Worm (Caenorhabditis elegans) whole organism, late embryonic: ENCODE results near the gene dmd-8.
A peak's percentile ranks its signal among the peaks of the same experiment; 100 is the strongest.

Experiments
- C08G9.2 ChIP-seq: sonication (generic microtip); optimal IDR thresholded peaks from 2 replicates; lab custom pipeline; 2016; ENCODE audit warnings: mild to moderate bottlenecking, missing genetic modification characterization, moderate library complexity, missing compliant biosample characterization
- C38D4.7 ChIP-seq: fragments of 200-800 bp; sonication (Bioruptor generic); optimal IDR thresholded peaks from 2 replicates; lab custom pipeline; 2018; ENCODE audit warnings: mild to moderate bottlenecking, missing genetic modification characterization, moderate library complexity, missing compliant biosample characterization
- K02D7.2 ChIP-seq: sonication (generic microtip); optimal IDR thresholded peaks from 2 replicates; lab custom pipeline; 2017; ENCODE audit warnings: mild to moderate bottlenecking, missing genetic modification characterization, missing compliant biosample characterization
- Y22D7AL.16 ChIP-seq: sonication (generic microtip); optimal IDR thresholded peaks from 2 replicates; lab custom pipeline; 2016; ENCODE audit warnings: missing genetic modification characterization, missing compliant biosample characterization
- ceh-18 ChIP-seq: sonication (generic microtip); optimal IDR thresholded peaks from 2 replicates; lab custom pipeline; 2016; ENCODE audit warnings: missing genetic modification characterization, missing compliant biosample characterization
- ceh-2 ChIP-seq: sonication (generic microtip); optimal IDR thresholded peaks from 2 replicates; lab custom pipeline; 2016; ENCODE audit warnings: missing genotype, missing genetic modification characterization, missing compliant biosample characterization
- ceh-24 ChIP-seq: sonication (generic microtip); optimal IDR thresholded peaks from 2 replicates; lab custom pipeline; 2016; ENCODE audit warnings: mild to moderate bottlenecking, missing genetic modification characterization, missing compliant biosample characterization
- ceh-30 ChIP-seq: fragments of 150-350 bp; optimal IDR thresholded peaks from 2 replicates; lab custom pipeline; 2014; ENCODE audit warnings: missing biosample characterization, missing genetic modification characterization
- ceh-34 ChIP-seq: sonication (generic microtip); optimal IDR thresholded peaks from 2 replicates; lab custom pipeline; 2016; ENCODE audit warnings: mild to moderate bottlenecking, missing genetic modification characterization, missing compliant biosample characterization
- ceh-48 ChIP-seq: sonication (generic microtip); optimal IDR thresholded peaks from 2 replicates; lab custom pipeline; 2016; ENCODE audit warnings: missing genetic modification characterization, inconsistent platforms, missing compliant biosample characterization
- ceh-9 ChIP-seq: sonication (generic microtip); optimal IDR thresholded peaks from 2 replicates; lab custom pipeline; 2016; ENCODE audit warnings: mild to moderate bottlenecking, missing genetic modification characterization, inconsistent platforms, missing compliant biosample characterization
- dve-1 ChIP-seq: sonication (generic microtip); optimal IDR thresholded peaks from 2 replicates; lab custom pipeline; 2017; ENCODE audit warnings: antibody characterized with exemption, mild to moderate bottlenecking, missing genetic modification characterization, missing compliant biosample characterization
- elt-4 ChIP-seq: sonication (generic microtip); optimal IDR thresholded peaks from 2 replicates; lab custom pipeline; 2016; ENCODE audit warnings: missing genetic modification characterization, missing compliant biosample characterization
- eyg-1 ChIP-seq: sonication (generic microtip); optimal IDR thresholded peaks from 2 replicates; lab custom pipeline; 2016; ENCODE audit warnings: missing genotype, missing genetic modification characterization, missing compliant biosample characterization
- fax-1 ChIP-seq: sonication (generic microtip); optimal IDR thresholded peaks from 2 replicates; lab custom pipeline; 2016; ENCODE audit warnings: missing genotype, missing genetic modification characterization, missing compliant biosample characterization
- fkh-6 ChIP-seq: sonication (generic microtip); optimal IDR thresholded peaks from 2 replicates; lab custom pipeline; 2016; ENCODE audit warnings: missing genetic modification characterization, missing compliant biosample characterization
- gmeb-2 ChIP-seq: sonication (generic microtip); optimal IDR thresholded peaks from 2 replicates; lab custom pipeline; 2016; ENCODE audit warnings: missing genetic modification characterization, inconsistent platforms, missing compliant biosample characterization
- hlh-13 ChIP-seq: fragments of 200-800 bp; sonication (Bioruptor generic); optimal IDR thresholded peaks from 2 replicates; lab custom pipeline; 2018; ENCODE audit warnings: mild to moderate bottlenecking, missing genetic modification characterization, missing compliant biosample characterization
- hlh-30 ChIP-seq: sonication (generic microtip); optimal IDR thresholded peaks from 2 replicates; lab custom pipeline; 2017; ENCODE audit warnings: antibody characterized with exemption, missing genetic modification characterization, missing compliant biosample characterization; ENCODE audit not compliant: insufficient read depth
- hlh-6 ChIP-seq: sonication (generic microtip); optimal IDR thresholded peaks from 2 replicates; lab custom pipeline; 2016; ENCODE audit warnings: missing genotype, missing genetic modification characterization, missing compliant biosample characterization
- nfya-1 ChIP-seq: sonication (generic microtip); optimal IDR thresholded peaks from 2 replicates; lab custom pipeline; 2017; ENCODE audit warnings: missing genetic modification characterization, mild to moderate bottlenecking, missing compliant biosample characterization, antibody characterized with exemption, moderate library complexity
- nhr-11 ChIP-seq: fragments of 150-350 bp; optimal IDR thresholded peaks from 2 replicates; lab custom pipeline; 2014; ENCODE audit warnings: missing biosample characterization, missing genetic modification characterization
- odd-2 ChIP-seq: sonication (generic microtip); optimal IDR thresholded peaks from 2 replicates; lab custom pipeline; 2017; ENCODE audit warnings: antibody characterized with exemption, mild to moderate bottlenecking, missing genetic modification characterization, missing compliant biosample characterization
- pag-3 ChIP-seq: sonication (generic microtip); optimal IDR thresholded peaks from 2 replicates; lab custom pipeline; 2016; ENCODE audit warnings: missing compliant biosample characterization, missing genetic modification characterization, borderline replicate concordance
- pat-9 ChIP-seq: fragments of 200-800 bp; sonication (Bioruptor generic); optimal IDR thresholded peaks from 2 replicates; lab custom pipeline; 2018; ENCODE audit warnings: mild to moderate bottlenecking, missing genetic modification characterization, moderate library complexity, missing compliant biosample characterization
- pha-4 ChIP-seq: fragments of 150-350 bp; optimal IDR thresholded peaks from 2 replicates; lab custom pipeline; 2018; ENCODE audit warnings: missing biosample characterization, missing genetic modification reagents, missing genetic modification characterization
- pqm-1 ChIP-seq: sonication (generic microtip); optimal IDR thresholded peaks from 2 replicates; lab custom pipeline; 2016; ENCODE audit warnings: missing genetic modification characterization, missing compliant biosample characterization
- ref-2 ChIP-seq: sonication (generic microtip); optimal IDR thresholded peaks from 2 replicates; lab custom pipeline; 2016; ENCODE audit warnings: missing genetic modification characterization, missing compliant biosample characterization
- sdc-2 ChIP-seq: sonication (generic microtip); optimal IDR thresholded peaks from 2 replicates; lab custom pipeline; 2016; ENCODE audit warnings: missing genotype, missing genetic modification characterization, missing compliant biosample characterization
- syd-9 ChIP-seq: sonication (generic microtip); optimal IDR thresholded peaks from 2 replicates; lab custom pipeline; 2016; ENCODE audit warnings: mild to moderate bottlenecking, missing genetic modification characterization, moderate library complexity, missing compliant biosample characterization
- tbx-2 ChIP-seq: sonication (generic microtip); optimal IDR thresholded peaks from 2 replicates; lab custom pipeline; 2016; ENCODE audit warnings: missing genetic modification characterization, missing compliant biosample characterization
- zip-5 ChIP-seq: sonication (generic microtip); optimal IDR thresholded peaks from 2 replicates; lab custom pipeline; 2016; ENCODE audit warnings: missing genetic modification characterization, missing compliant biosample characterization
- ztf-16 ChIP-seq: sonication (generic microtip); optimal IDR thresholded peaks from 2 replicates; lab custom pipeline; 2017; ENCODE audit warnings: missing genetic modification characterization, missing compliant biosample characterization

The dmd-8 gene

ce11 chrV:311485-312090 is 24.7 kb downstream of the dmd-8 start, which contains the start of gene phf-10 (continued):
- TF ChIP-seq ceh-34 (tag; lab: Kevin White, UChicago) (peak; percentile 19), nhr-11 (no peak), ceh-2 (tag; lab: Kevin White, UChicago) (no peak), zip-5 (tag; lab: Kevin White, UChicago) (no peak), hlh-6 (tag; lab: Kevin White, UChicago) (no peak), sdc-2 (no peak), dve-1 (tag; lab: Kevin White, UChicago) (no peak), pha-4 (tag; lab: Kevin White, UChicago) (no peak), ceh-48 (peak; percentile 11), C08G9.2 (tag; lab: Kevin White, UChicago) (no peak), ceh-9 (no peak)

DNA sequence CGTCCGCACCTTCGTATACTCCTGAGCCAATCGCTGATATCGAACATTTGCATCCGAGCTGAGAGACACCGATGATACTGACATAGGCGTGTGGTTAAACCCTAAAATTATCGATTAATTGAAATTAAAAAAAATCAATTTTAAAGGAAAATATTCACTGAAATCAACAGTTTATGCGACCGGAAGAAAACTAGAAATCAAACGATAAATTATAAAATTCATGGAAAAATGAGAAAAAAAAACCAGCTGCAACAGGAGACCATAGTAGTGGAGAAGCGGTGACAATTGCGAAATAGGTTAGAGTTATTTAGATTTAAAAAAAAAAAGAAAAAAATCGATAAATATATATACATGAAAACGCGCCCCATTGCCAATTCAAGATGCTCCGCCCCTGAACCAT is 31.6 kb downstream of the dmd-8 start, which contains the start of gene F33E11.3:
F33E11.3 (minus strand) TSS at position 101 of the 400 bp plus-strand sequence.
- TF ChIP-seq odd-2 (no peak), ceh-30 (tag; lab: Kevin White, UChicago) (no peak), ceh-34 (tag; lab: Kevin White, UChicago) (no peak), ceh-48 (no peak), pat-9 (tag; lab: Kevin White, UChicago) (no peak), elt-4 (tag; lab: Kevin White, UChicago) (no peak), nfya-1 (tag; lab: Kevin White, UChicago) (no peak), zip-5 (tag; lab: Kevin White, UChicago) (no peak), gmeb-2 (tag; lab: Kevin White, UChicago) (no peak), ref-2 (tag; lab: Kevin White, UChicago) (no peak), K02D7.2 (tag; lab: Kevin White, UChicago) (no peak), ztf-16 (tag; lab: Kevin White, UChicago) (no peak), tbx-2 (tag; lab: Kevin White, UChicago) (no peak), hlh-13 (GFP tag; lab: Kevin White, UChicago) (no peak), Y22D7AL.16 (tag; lab: Kevin White, UChicago) (no peak), nhr-11 (no peak), ceh-2 (tag; lab: Kevin White, UChicago) (no peak), ceh-24 (no peak), C38D4.7 (no peak)

DNA sequence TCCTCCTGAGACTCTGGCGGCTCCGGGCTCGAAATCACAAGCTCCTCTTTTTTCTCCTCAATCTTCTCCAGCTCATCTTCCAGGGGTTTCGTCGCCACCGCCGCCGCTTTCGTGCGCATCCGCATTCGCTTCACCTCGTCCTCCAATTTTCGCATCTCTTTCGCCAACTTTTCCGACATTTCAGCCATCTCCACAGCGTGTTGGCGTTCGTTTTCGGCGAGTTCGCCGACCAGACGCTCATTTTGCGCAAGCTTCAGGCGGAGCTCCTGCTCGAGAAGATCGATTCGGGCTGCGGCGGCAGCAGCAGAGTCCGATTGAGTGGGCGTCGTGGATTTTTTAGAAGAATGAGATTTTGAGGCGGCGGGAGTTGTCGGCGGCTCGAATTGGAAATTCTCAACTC is 33.0 kb downstream of the dmd-8 start:
- TF ChIP-seq elt-4 (tag; lab: Kevin White, UChicago): peak; percentile 89
- TF ChIP-seq hlh-30 (tag; lab: Kevin White, UChicago): no peak
- TF ChIP-seq syd-9 (tag; lab: Kevin White, UChicago): no peak

DNA sequence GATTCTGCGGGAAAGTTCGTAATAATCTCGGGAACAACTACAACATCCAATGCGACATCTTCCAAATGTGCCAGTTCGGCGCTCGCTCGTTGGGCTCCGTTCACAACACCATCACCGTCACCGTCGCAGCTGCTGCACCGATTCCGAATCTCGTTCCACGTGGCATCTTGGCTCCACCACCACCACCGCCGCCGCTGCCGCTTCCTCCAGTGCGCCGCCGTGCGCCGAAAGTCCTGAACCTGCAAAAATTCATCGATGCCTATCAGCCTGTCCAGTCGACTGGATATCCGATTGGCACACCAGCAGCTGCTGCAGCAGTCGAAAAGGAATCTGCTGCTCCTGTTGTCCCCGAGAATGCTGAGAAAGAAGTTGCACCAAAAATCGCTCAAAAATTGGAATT is 37.9 kb downstream of the dmd-8 start:
- TF ChIP-seq pqm-1 (tag; lab: Kevin White, UChicago) (no peak), elt-4 (tag; lab: Kevin White, UChicago) (no peak), fkh-6 (tag; lab: Kevin White, UChicago) (no peak), C38D4.7 (no peak), eyg-1 (tag; lab: Kevin White, UChicago) (no peak), ceh-30 (tag; lab: Kevin White, UChicago) (no peak), K02D7.2 (tag; lab: Kevin White, UChicago) (no peak), fax-1 (no peak), pag-3 (tag; lab: Kevin White, UChicago) (no peak), ceh-18 (tag; lab: Kevin White, UChicago) (no peak)
- TF ChIP-seq, all 69 proteins: peak for 0
